2 fruit fly cellular contexts compared by ENCODE assay signal in genomic region chrX:8728030-8728429, dm6.
TF ChIP-seq lines count a peak whose summit lies in the region.

No protein-coding gene starts in this region.

- TF ChIP-seq CTCF in whole organism, embryonic (GFP tag; optimal IDR thresholded peaks at IDR 0.05; lab: Kevin White, UChicago) = no peak

TF ChIP-seq in whole organism, embryonic, 481 proteins besides CTCF, POLR2A, EP300 and RAD21:
- no peak for TF ChIP-seq org-1 (GFP tag; optimal IDR thresholded peaks at IDR 0.05; lab: Kevin White, UChicago)
- TF ChIP-seq CG32767 (GFP tag; IDR thresholded peaks at IDR 0.05; lab: Robert Waterston, UW) = 0 out of 2 replicates have a peak, but pooled peaks have one; percentile 34
- 0 out of 3 replicates have a peak, but pooled peaks have one; percentile 30 for TF ChIP-seq ci (GFP tag; IDR thresholded peaks at IDR 0.05; lab: Robert Waterston, UW)
- TF ChIP-seq CG10959 (GFP tag; IDR thresholded peaks at IDR 0.05; lab: Robert Waterston, UW) = no peak
- peak; percentile 15 for TF ChIP-seq CG2712 (tag; optimal IDR thresholded peaks at IDR 0.05; lab: Kevin White, UChicago)
- TF ChIP-seq hkb (optimal IDR thresholded peaks at IDR 0.05; lab: Kevin White, UChicago) = no peak
- peak; percentile 19; the same call in 1 of the 2 replicates for TF ChIP-seq hkb (GFP tag; IDR thresholded peaks at IDR 0.05; lab: Robert Waterston, UW)
- TF ChIP-seq Oli (tag; optimal IDR thresholded peaks at IDR 0.05; lab: Kevin White, UChicago) = peak; percentile 3
- no peak for TF ChIP-seq Usf (GFP tag; optimal IDR thresholded peaks at IDR 0.05; lab: Kevin White, UChicago)
- 0 out of 2 replicates have a peak, but pooled peaks have one; percentile 25 for TF ChIP-seq CG14441 (GFP tag; IDR thresholded peaks at IDR 0.05; lab: Robert Waterston, UW)
- no peak for TF ChIP-seq CkIIα-i1 (GFP tag; IDR thresholded peaks at IDR 0.05; lab: Robert Waterston, UW)
- TF ChIP-seq Blimp-1 (GFP tag; optimal IDR thresholded peaks at IDR 0.05; lab: Kevin White, UChicago) = peak; percentile 3
- TF ChIP-seq bsh (GFP tag; optimal IDR thresholded peaks at IDR 0.05; lab: Kevin White, UChicago) = peak in 1 of 2 experiments; percentile 39
- TF ChIP-seq CG3847 (GFP tag; IDR thresholded peaks at IDR 0.05; lab: Robert Waterston, UW) = no peak
- peak; percentile 19 for TF ChIP-seq gem (tag; optimal IDR thresholded peaks at IDR 0.05; lab: Kevin White, UChicago)
- TF ChIP-seq Xrp1 (GFP tag; IDR thresholded peaks at IDR 0.05; lab: Robert Waterston, UW) = peak; percentile 31; the same call in 1 of the 2 replicates
- peak; percentile 79 for TF ChIP-seq sens (GFP tag; lab: Kevin White, UChicago)
- TF ChIP-seq CG17328 (GFP tag; IDR thresholded peaks at IDR 0.05; lab: Robert Waterston, UW) = peak; percentile 29; the same call in 1 of the 2 replicates
- peak; percentile 56; the same call in 1 of the 2 replicates for TF ChIP-seq sisA (GFP tag; IDR thresholded peaks at IDR 0.05; lab: Robert Waterston, UW)
- TF ChIP-seq Med (GFP tag; lab: Kevin White, UChicago) = peak; percentile 39
- TF ChIP-seq row (GFP tag; IDR thresholded peaks at IDR 0.05; lab: Robert Waterston, UW) = 0 out of 3 replicates have a peak, but pooled peaks have one; percentile 22
- no peak for TF ChIP-seq B-H1 (GFP tag; IDR thresholded peaks at IDR 0.05; lab: Robert Waterston, UW)
- 0 out of 2 replicates have a peak, but pooled peaks have one; percentile 19 for TF ChIP-seq slbo (GFP tag; IDR thresholded peaks at IDR 0.05; lab: Robert Waterston, UW)
- TF ChIP-seq HLH3B (GFP tag; IDR thresholded peaks at IDR 0.05; lab: Robert Waterston, UW) = no peak
- TF ChIP-seq hth (optimal IDR thresholded peaks at IDR 0.05; lab: Kevin White, UChicago) = no peak
- TF ChIP-seq CG9797 (GFP tag; optimal IDR thresholded peaks at IDR 0.05; lab: Kevin White, UChicago) = no peak
- no peak for TF ChIP-seq CG7839 (tag; optimal IDR thresholded peaks at IDR 0.05; lab: Kevin White, UChicago)
TF ChIP-seq in whole organism, embryonic: peak in this region for 16.

TF ChIP-seq in whole organism, prepupa, 60 proteins besides CTCF, POLR2A, EP300 and RAD21:
- TF ChIP-seq CG7368 (GFP tag; optimal IDR thresholded peaks at IDR 0.05; lab: Kevin White, UChicago) (no peak), Ets21C (GFP tag; optimal IDR thresholded peaks at IDR 0.05; lab: Kevin White, UChicago) (no peak), CG8319 (GFP tag; optimal IDR thresholded peaks at IDR 0.05; lab: Kevin White, UChicago) (no peak), Eip78C (GFP tag; lab: Kevin White, UChicago) (peak; percentile 12), eg (GFP tag; IDR thresholded peaks at IDR 0.05; lab: Robert Waterston, UW) (no peak), Eip93F (GFP tag; optimal IDR thresholded peaks at IDR 0.05; lab: Kevin White, UChicago) (no peak), CG4318 (GFP tag; optimal IDR thresholded peaks at IDR 0.05; lab: Kevin White, UChicago) (no peak), svp (GFP tag; lab: Kevin White, UChicago) (peak; percentile 29), Lpt (GFP tag; optimal IDR thresholded peaks at IDR 0.05; lab: Kevin White, UChicago) (no peak), CG10669 (GFP tag; optimal IDR thresholded peaks at IDR 0.05; lab: Kevin White, UChicago) (no peak)

Comparison
In these comparisons a context has a peak if more than half of its experiments do, and no peak if none do; other contexts are left out.
1. Of the 7 proteins assayed by ChIP-seq in both whole organism, embryonic and whole organism, prepupa: peak only in whole organism, embryonic: Blimp-1; only in whole organism, prepupa: none; in both: none; in neither: 6.